Worm (Caenorhabditis elegans): Measurements from ENCODE around the gene cls-2.

DNA sequence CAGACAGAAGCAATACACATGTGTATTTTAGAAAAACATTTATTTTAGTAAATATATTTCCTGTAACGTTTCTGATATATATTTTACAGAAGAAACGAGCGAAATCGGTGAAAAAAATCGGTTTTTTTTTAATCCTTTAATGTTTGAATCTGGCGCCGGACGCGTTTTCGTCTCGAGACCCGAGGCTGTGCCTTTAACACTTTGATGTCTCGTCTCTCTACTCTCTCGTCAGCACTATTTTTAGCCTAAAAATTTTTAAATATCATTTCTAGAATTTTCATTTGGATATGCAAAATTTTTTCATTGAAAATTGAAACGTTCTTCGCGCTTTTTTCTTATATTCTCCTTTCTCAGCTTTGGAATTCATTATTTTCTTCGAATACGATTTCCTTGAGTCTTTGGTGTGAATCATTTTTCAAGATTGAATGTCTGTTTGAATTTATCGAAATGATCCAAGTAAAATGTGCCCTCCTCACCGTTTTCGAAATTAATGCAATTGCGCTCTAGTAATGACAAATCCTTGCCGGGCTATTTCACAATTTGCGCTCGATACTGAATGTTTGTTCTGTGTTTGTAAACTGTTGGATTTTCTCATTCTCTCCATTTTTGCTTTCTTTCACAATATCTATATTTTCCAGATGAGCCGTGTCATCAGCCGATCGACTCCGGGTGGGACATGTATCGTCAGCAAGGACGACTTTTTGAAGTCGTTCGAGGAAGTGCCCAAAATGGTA is at the start of gene cls-2:
- TF ChIP-seq ekl-4 (GFP tag; IDR thresholded peaks at IDR 0.05) (no peak), attf-5 (GFP tag; optimal IDR thresholded peaks at IDR 0.05) (no peak), F22D6.2 (tag; optimal IDR thresholded peaks at IDR 0.05) (no peak), snpc-4 (GFP tag; optimal IDR thresholded peaks at IDR 0.05) (no peak), snpc-4 (tag; optimal IDR thresholded peaks at IDR 0.05) (no peak), Y67H2A.10 (GFP tag; conservative IDR thresholded peaks at IDR 0.05) (no peak), ceh-40 (GFP tag; IDR thresholded peaks at IDR 0.05) (no peak), F57C9.4 (tag; optimal IDR thresholded peaks at IDR 0.05) (no peak), C06A6.2 (GFP tag; conservative IDR thresholded peaks at IDR 0.05) (no peak), K12H6.12 (tag; optimal IDR thresholded peaks at IDR 0.05) (no peak), T26A5.8 (tag; optimal IDR thresholded peaks at IDR 0.05) (no peak)
